Fruit fly (Drosophila melanogaster) whole organism, embryonic: ENCODE data around the gene ash1.
A peak's percentile ranks its signal among the peaks of the same experiment; 100 is the strongest.

Source experiments
- Asciz ChIP-seq: fragments of 200-800 bp; sonication (Bioruptor generic); optimal IDR thresholded peaks from 2 replicates; lab custom pipeline; 2017; ENCODE audit warnings: missing biosample characterization, mild to moderate bottlenecking, missing genetic modification characterization, missing genetic modification reagents
- BtbVII ChIP-seq: fragments of 200-800 bp; sonication (Bioruptor generic); optimal IDR thresholded peaks from 3 replicates; lab custom pipeline; 2017; ENCODE audit warnings: missing biosample characterization, mild to moderate bottlenecking, missing genetic modification characterization
- CG10147 ChIP-seq: fragments of 200-800 bp; sonication (Bioruptor generic); optimal IDR thresholded peaks from 2 replicates; lab custom pipeline; 2019; ENCODE audit warnings: missing biosample characterization, mild to moderate bottlenecking, missing genetic modification characterization, moderate library complexity
- CG10209 ChIP-seq: fragments of 200-800 bp; sonication (Bioruptor generic); optimal IDR thresholded peaks from 3 replicates; lab custom pipeline; 2017; ENCODE audit warnings: missing biosample characterization, mild to moderate bottlenecking, missing genetic modification characterization, missing genetic modification reagents
- CG10366 ChIP-seq: fragments of 200-800 bp; sonication (Bioruptor generic); IDR thresholded peaks from 2 replicates; pipeline ENCODE4 v1.3.6; 2022; ENCODE audit warnings: missing biosample characterization, missing genetic modification characterization
- CG10431 ChIP-seq: fragments of 200-800 bp; sonication (Bioruptor generic); optimal IDR thresholded peaks from 3 replicates; lab custom pipeline; 2018; ENCODE audit warnings: missing biosample characterization, mild to moderate bottlenecking, missing genetic modification characterization
- CG11456 ChIP-seq: fragments of 200-800 bp; sonication (Bioruptor generic); IDR thresholded peaks from 3 replicates; pipeline ENCODE4 v1.3.6; 2022; ENCODE audit warnings: missing biosample characterization, missing genetic modification characterization
- CG11560 ChIP-seq: fragments of 200-800 bp; sonication (Bioruptor generic); IDR thresholded peaks from 3 replicates; pipeline ENCODE4 v1.3.6; 2022; ENCODE audit warnings: missing biosample characterization, missing genetic modification characterization
- CG13287 ChIP-seq: fragments of 200-800 bp; sonication (Bioruptor generic); IDR thresholded peaks from 2 replicates; pipeline ENCODE4 v1.3.6; 2022; ENCODE audit warnings: missing biosample characterization, missing genetic modification characterization; ENCODE audit not compliant: partially characterized antibody
- CG15073 ChIP-seq: fragments of 200-800 bp; sonication (Bioruptor generic); optimal IDR thresholded peaks from 2 replicates; lab custom pipeline; 2016; ENCODE audit warnings: missing biosample characterization, missing genetic modification characterization
- CG15269 ChIP-seq: fragments of 200-800 bp; sonication (Bioruptor generic); optimal IDR thresholded peaks from 2 replicates; lab custom pipeline; 2018; ENCODE audit warnings: missing biosample characterization, mild to moderate bottlenecking, missing genetic modification characterization, moderate library complexity
- CG16815 ChIP-seq: fragments of 200-800 bp; sonication (Bioruptor generic); optimal IDR thresholded peaks from 3 replicates; lab custom pipeline; 2017; ENCODE audit warnings: missing biosample characterization, mild to moderate bottlenecking, missing genetic modification characterization
- CG17829 ChIP-seq: fragments of 200-800 bp; optimal IDR thresholded peaks from 2 replicates; lab custom pipeline; 2019; ENCODE audit warnings: missing biosample characterization, mild to moderate bottlenecking, missing genetic modification characterization, moderate library complexity
- CG18262 ChIP-seq: fragments of 200-800 bp; optimal IDR thresholded peaks from 3 replicates; lab custom pipeline; 2019; ENCODE audit warnings: missing biosample characterization, mild to moderate bottlenecking, missing genetic modification characterization, moderate library complexity
- CG2120 ChIP-seq: fragments of 200-800 bp; sonication (Bioruptor generic); optimal IDR thresholded peaks from 3 replicates; lab custom pipeline; 2016; ENCODE audit warnings: missing biosample characterization, missing genetic modification characterization
- CG32772 ChIP-seq: fragments of 200-800 bp; sonication (Bioruptor generic); IDR thresholded peaks from 2 replicates; pipeline ENCODE4 v1.3.6; 2022; ENCODE audit warnings: missing biosample characterization, missing genetic modification characterization
- CG3407 ChIP-seq: fragments of 200-800 bp; sonication (Bioruptor generic); optimal IDR thresholded peaks from 2 replicates; lab custom pipeline; 2018; ENCODE audit warnings: missing biosample characterization, mild to moderate bottlenecking, missing genetic modification characterization
- CG4282 ChIP-seq: fragments of 200-800 bp; sonication (Bioruptor generic); optimal IDR thresholded peaks from 2 replicates; lab custom pipeline; 2016; ENCODE audit warnings: missing biosample characterization, missing genetic modification characterization
- Drgx ChIP-seq: fragments of 200-800 bp; sonication (Bioruptor generic); IDR thresholded peaks from 2 replicates; pipeline ENCODE4 v1.3.6; 2022; ENCODE audit warnings: missing biosample characterization, missing genetic modification characterization
- HmgZ ChIP-seq: fragments of 200-800 bp; sonication (Bioruptor generic); optimal IDR thresholded peaks from 2 replicates; lab custom pipeline; 2018; ENCODE audit warnings: missing biosample characterization, mild to moderate bottlenecking, missing genetic modification characterization
- MTF-1 ChIP-seq: fragments of 200-800 bp; sonication (Bioruptor generic); optimal IDR thresholded peaks from 2 replicates; lab custom pipeline; 2018; ENCODE audit warnings: missing biosample characterization, mild to moderate bottlenecking, missing genetic modification characterization, borderline replicate concordance
- NfI ChIP-seq: fragments of 200-800 bp; sonication (Bioruptor generic); optimal IDR thresholded peaks from 3 replicates; lab custom pipeline; 2018; ENCODE audit warnings: missing biosample characterization, mild to moderate bottlenecking, missing genetic modification characterization, moderate library complexity
- Oli ChIP-seq: fragments of 200-800 bp; sonication (Bioruptor generic); optimal IDR thresholded peaks from 2 replicates; lab custom pipeline; 2018; ENCODE audit warnings: missing biosample characterization, mild to moderate bottlenecking, missing genetic modification characterization, moderate library complexity
- Opbp ChIP-seq: fragments of 200-800 bp; sonication (Bioruptor generic); IDR thresholded peaks from 3 replicates; pipeline ENCODE4 v1.3.6; 2022; ENCODE audit warnings: missing biosample characterization, missing genetic modification characterization; ENCODE audit not compliant: partially characterized antibody
- PHDP ChIP-seq: fragments of 200-800 bp; sonication (Bioruptor generic); optimal IDR thresholded peaks from 3 replicates; lab custom pipeline; 2018; ENCODE audit warnings: missing biosample characterization, mild to moderate bottlenecking, missing genetic modification characterization, moderate library complexity
- Poxn ChIP-seq: fragments of 200-800 bp; sonication (Bioruptor generic); IDR thresholded peaks from 2 replicates; pipeline ENCODE4 v1.3.6; 2022; ENCODE audit warnings: missing biosample characterization, missing genetic modification characterization
- Sox100B ChIP-seq: fragments of 200-800 bp; sonication (Bioruptor generic); optimal IDR thresholded peaks from 3 replicates; lab custom pipeline; 2018; ENCODE audit warnings: missing biosample characterization, mild to moderate bottlenecking, missing genetic modification characterization
- Xbp1 ChIP-seq: fragments of 200-800 bp; sonication (Bioruptor generic); optimal IDR thresholded peaks from 3 replicates; lab custom pipeline; 2016; ENCODE audit warnings: missing biosample characterization, mild to moderate bottlenecking, missing genetic modification characterization
- ara ChIP-seq: fragments of 200-800 bp; sonication (Bioruptor generic); IDR thresholded peaks from 2 replicates; pipeline ENCODE4 v1.3.6; 2022; ENCODE audit warnings: missing biosample characterization, missing genetic modification characterization
- bigmax ChIP-seq: fragments of 200-800 bp; sonication (Bioruptor generic); optimal IDR thresholded peaks from 2 replicates; lab custom pipeline; 2018; ENCODE audit warnings: missing biosample characterization, mild to moderate bottlenecking, missing genetic modification characterization
- chif ChIP-seq, 2 experiments: fragments of 200-800 bp; sonication (Bioruptor generic); optimal IDR thresholded peaks; 3 replicates each; lab custom pipeline; 2016; ENCODE audit warnings: missing biosample characterization in 2 of 2, missing genetic modification characterization in 2 of 2
- crp ChIP-seq, 2 experiments: fragments of 200-800 bp; sonication (Bioruptor generic); optimal IDR thresholded peaks; 2 replicates in 1 of 2; 3 replicates in 1 of 2; lab custom pipeline; 2017; ENCODE audit warnings: missing biosample characterization in 2 of 2, missing genetic modification characterization in 2 of 2, mild to moderate bottlenecking in 1 of 2, moderate library complexity in 1 of 2
- emc ChIP-seq: fragments of 200-800 bp; sonication (Bioruptor generic); optimal IDR thresholded peaks from 2 replicates; lab custom pipeline; 2016; ENCODE audit warnings: missing biosample characterization, missing genetic modification characterization
- ems ChIP-seq: fragments of 200-800 bp; sonication (Bioruptor generic); optimal IDR thresholded peaks from 3 replicates; lab custom pipeline; 2016; ENCODE audit warnings: missing biosample characterization, missing genetic modification characterization
- eve ChIP-seq, 2 experiments: fragments of >200 bp; optimal IDR thresholded peaks; 2 replicates each; lab custom pipeline; 2017; ENCODE audit warnings: missing biosample characterization in 2 of 2, missing genetic modification characterization in 2 of 2
- fru ChIP-seq: fragments of >200 bp; optimal IDR thresholded peaks from 2 replicates; lab custom pipeline; 2017
- ftz-f1 ChIP-seq: fragments of 200-800 bp; sonication (Bioruptor generic); optimal IDR thresholded peaks from 2 replicates; lab custom pipeline; 2016; ENCODE audit warnings: missing biosample characterization, missing genetic modification characterization
- gce ChIP-seq: fragments of 200-800 bp; sonication (Bioruptor generic); IDR thresholded peaks from 3 replicates; pipeline ENCODE4 v1.3.6; 2022; ENCODE audit warnings: missing biosample characterization, missing genetic modification characterization
- gcm2 ChIP-seq: fragments of 200-800 bp; sonication (Bioruptor generic); optimal IDR thresholded peaks from 2 replicates; lab custom pipeline; 2016; ENCODE audit warnings: missing biosample characterization, missing genetic modification characterization
- gsb ChIP-seq: fragments of 200-800 bp; sonication (Bioruptor generic); IDR thresholded peaks from 2 replicates; pipeline ENCODE4 v1.3.6; 2022; ENCODE audit warnings: missing biosample characterization, missing genetic modification characterization
- hkb ChIP-seq, 2 experiments: fragments of 200-800 bp in 1 of 2; fragments of >200 bp in 1 of 2; sonication (Bioruptor generic) in 1 of 2; IDR thresholded peaks in 1 of 2; optimal IDR thresholded peaks in 1 of 2; 2 replicates each; pipeline versions ENCODE4 v1.3.6 to Lab custom; 2017 to 2022; ENCODE audit warnings: missing biosample characterization in 1 of 2, missing genetic modification characterization in 1 of 2
- luna ChIP-seq: fragments of 200-800 bp; sonication (Bioruptor generic); optimal IDR thresholded peaks from 2 replicates; lab custom pipeline; 2016; ENCODE audit warnings: missing biosample characterization, missing genetic modification characterization
- nmo ChIP-seq: fragments of 200-800 bp; sonication (Bioruptor generic); optimal IDR thresholded peaks from 2 replicates; lab custom pipeline; 2018; ENCODE audit warnings: missing biosample characterization, mild to moderate bottlenecking, missing genetic modification characterization, moderate library complexity
- psq ChIP-seq: fragments of 200-800 bp; sonication (Bioruptor generic); optimal IDR thresholded peaks from 2 replicates; lab custom pipeline; 2017; ENCODE audit warnings: missing biosample characterization, missing genetic modification characterization
- repo ChIP-seq: fragments of 200-800 bp; sonication (Bioruptor generic); optimal IDR thresholded peaks from 2 replicates; lab custom pipeline; 2016; ENCODE audit warnings: missing biosample characterization, missing genetic modification characterization
- shn ChIP-seq: fragments of 200-800 bp; sonication (Bioruptor generic); optimal IDR thresholded peaks from 3 replicates; lab custom pipeline; 2016; ENCODE audit warnings: missing biosample characterization, missing genetic modification characterization
- sisA ChIP-seq: fragments of 200-800 bp; sonication (Bioruptor generic); IDR thresholded peaks from 2 replicates; pipeline ENCODE4 v1.3.6; 2022; ENCODE audit warnings: missing biosample characterization, missing genetic modification characterization
- slou ChIP-seq: fragments of 200-800 bp; sonication (Bioruptor generic); optimal IDR thresholded peaks from 3 replicates; lab custom pipeline; 2016; ENCODE audit warnings: missing biosample characterization, missing genetic modification characterization
- tgo ChIP-seq: fragments of 200-800 bp; sonication (Bioruptor generic); IDR thresholded peaks from 3 replicates; pipeline ENCODE4 v1.3.6; 2022; ENCODE audit warnings: missing biosample characterization, missing genetic modification characterization
- ttk ChIP-seq: fragments of 200-800 bp; sonication (Bioruptor generic); IDR thresholded peaks from 2 replicates; pipeline ENCODE4 v2.1.2; 2022; ENCODE audit warnings: missing biosample characterization, missing genetic modification characterization
- usp ChIP-seq: fragments of >200 bp; optimal IDR thresholded peaks from 2 replicates; lab custom pipeline; 2017; ENCODE audit warnings: missing biosample characterization, missing genetic modification characterization
- z ChIP-seq: fragments of 200-800 bp; sonication (Bioruptor generic); IDR thresholded peaks from 3 replicates; pipeline ENCODE4 v1.3.6; 2022; ENCODE audit warnings: missing biosample characterization, missing genetic modification characterization

ash1 gene

DNA sequence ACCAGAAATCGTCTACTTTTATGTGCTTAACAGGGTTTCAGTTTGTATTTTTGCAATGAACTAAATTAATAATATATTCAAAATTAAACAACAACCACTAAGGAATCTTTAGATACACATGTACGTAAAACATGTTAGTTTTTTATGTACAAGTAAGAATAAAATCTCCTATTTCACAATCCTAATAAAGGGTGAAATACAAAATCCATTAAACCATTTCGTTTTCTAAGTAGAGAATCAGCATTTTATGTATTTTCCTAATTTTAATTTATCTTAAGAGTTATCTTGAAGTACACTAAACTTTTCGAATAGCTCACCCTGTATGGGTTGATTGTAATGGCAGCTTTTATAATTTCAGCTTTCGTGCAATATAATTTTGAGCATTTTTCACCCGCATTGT is 36.8 kb downstream of the ash1 start (continued):
- TF ChIP-seq hkb (optimal IDR thresholded peaks at IDR 0.05; lab: Kevin White, UChicago) (no peak), hkb (GFP tag; IDR thresholded peaks at IDR 0.05; lab: Robert Waterston, UW) (no peak; the same call in 1 of the 2 replicates), CG3407 (no peak), ftz-f1 (no peak), Opbp (GFP tag; lab: Robert Waterston, UW) (no peak), usp (GFP tag; lab: Kevin White, UChicago) (no peak), CG16815 (peak; percentile 9), bigmax (GFP tag; lab: Kevin White, UChicago) (no peak), shn (GFP tag; lab: Kevin White, UChicago) (no peak), CG17829 (tag; lab: Kevin White, UChicago) (no peak), chif (GFP tag; optimal IDR thresholded peaks at IDR 0.05; lab: Kevin White, UChicago) (no peak), PHDP (tag; lab: Kevin White, UChicago) (peak; percentile 18), CG10431 (GFP tag; lab: Kevin White, UChicago) (no peak), Xbp1 (GFP tag; lab: Kevin White, UChicago) (no peak), gcm2 (GFP tag; lab: Kevin White, UChicago) (no peak), CG10209 (no peak), Oli (peak; percentile 26), eve (GFP tag; optimal IDR thresholded peaks at IDR 0.05; lab: Kevin White, UChicago) (no peak), nmo (no peak), Drgx (GFP tag; lab: Robert Waterston, UW) (peak; percentile 83), ttk (GFP tag; lab: Robert Waterston, UW) (no peak), crp (GFP tag; optimal IDR thresholded peaks at IDR 0.05; lab: Kevin White, UChicago) (no peak), repo (GFP tag; lab: Kevin White, UChicago) (no peak), Sox100B (GFP tag; lab: Kevin White, UChicago) (no peak), CG2120 (GFP tag; lab: Kevin White, UChicago) (peak; percentile 76), emc (GFP tag; lab: Kevin White, UChicago) (no peak), sisA (GFP tag; lab: Robert Waterston, UW) (no peak), MTF-1 (GFP tag; lab: Kevin White, UChicago) (no peak), slou (GFP tag; lab: Kevin White, UChicago) (no peak), BtbVII (peak; percentile 10), Poxn (GFP tag; lab: Robert Waterston, UW) (no peak), CG10147 (peak; percentile 63), CG10366 (no peak), HmgZ (tag; lab: Kevin White, UChicago) (no peak), CG11560 (tag; lab: Robert Waterston, UW) (no peak), fru (lab: Kevin White, UChicago) (no peak), CG4282 (no peak), NfI (GFP tag; lab: Kevin White, UChicago) (no peak), gsb (no peak), CG18262 (tag; lab: Kevin White, UChicago) (peak; percentile 32), gce (GFP tag; lab: Robert Waterston, UW) (no peak), ems (GFP tag; lab: Kevin White, UChicago) (no peak), ara (GFP tag; lab: Robert Waterston, UW) (no peak), CG15269 (tag; lab: Kevin White, UChicago) (peak; percentile 25), z (GFP tag; lab: Robert Waterston, UW) (no peak), psq (GFP tag; lab: Kevin White, UChicago) (no peak), tgo (GFP tag; lab: Robert Waterston, UW) (no peak), CG15073 (no peak), luna (GFP tag; lab: Kevin White, UChicago) (no peak), CG13287 (GFP tag; lab: Robert Waterston, UW) (no peak), Asciz (GFP tag; lab: Kevin White, UChicago) (peak; percentile 18), CG32772 (GFP tag; lab: Robert Waterston, UW) (no peak), CG11456 (GFP tag; lab: Robert Waterston, UW) (no peak)
